Worm (Caenorhabditis elegans): ENCODE measurements around the gene fbxb-88.

ce11 chrII:4822610-4823009 is 5.1 kb downstream of the fbxb-88 start:
- TF ChIP-seq him-1 (tag; optimal IDR thresholded peaks at IDR 0.05) (no peak), W03F9.2 (tag; optimal IDR thresholded peaks at IDR 0.05) (no peak)
